Fruit fly (Drosophila melanogaster): Measurements from ENCODE around the gene CG11322.
A peak's percentile ranks its signal among the peaks of the same experiment; 100 is the strongest.

CG11322 gene

dm6 chr2L:6787973-6788368 lies 28.5 kb upstream of the CG11322 start (continued):
- peak; percentile 29; the same call in 1 of the 2 replicates for TF ChIP-seq Oaz (GFP tag; IDR thresholded peaks at IDR 0.05)
- TF ChIP-seq CG15514 (GFP tag; optimal IDR thresholded peaks at IDR 0.05): no peak
- TF ChIP-seq hkb (optimal IDR thresholded peaks at IDR 0.05): no peak
- peak; percentile 48; the same call in 1 of the 2 replicates for TF ChIP-seq hkb (GFP tag; IDR thresholded peaks at IDR 0.05)
- no peak for TF ChIP-seq CG8944 (GFP tag; optimal IDR thresholded peaks at IDR 0.05)
- TF ChIP-seq kay (GFP tag; optimal IDR thresholded peaks at IDR 0.05): no peak
- no peak for TF ChIP-seq tup (GFP tag; optimal IDR thresholded peaks at IDR 0.05)
- peak; percentile 32 for TF ChIP-seq CG12071 (GFP tag; optimal IDR thresholded peaks at IDR 0.05)
- no peak for TF ChIP-seq CG16863 (GFP tag; optimal IDR thresholded peaks at IDR 0.05)
- peak; percentile 11; the same call in 1 of the 2 replicates for TF ChIP-seq sim (GFP tag; IDR thresholded peaks at IDR 0.05)
- no peak for TF ChIP-seq abd-A (tag; optimal IDR thresholded peaks at IDR 0.05)
- no peak for TF ChIP-seq CG7745 (tag; optimal IDR thresholded peaks at IDR 0.05)
- peak; percentile 30 for TF ChIP-seq CG15011 (GFP tag; optimal IDR thresholded peaks at IDR 0.05)
- TF ChIP-seq knrl (GFP tag; IDR thresholded peaks at IDR 0.05; ENCODE audit: partially characterized antibody): no peak
- TF ChIP-seq CG9437 (GFP tag; optimal IDR thresholded peaks at IDR 0.05): peak; percentile 20
- TF ChIP-seq CG4854 (GFP tag; optimal IDR thresholded peaks at IDR 0.05): peak; percentile 63
- TF ChIP-seq CG10274 (GFP tag; optimal IDR thresholded peaks at IDR 0.05): no peak
- TF ChIP-seq E2f1 (GFP tag; IDR thresholded peaks at IDR 0.05): peak; percentile 56
- peak; percentile 15; the same call in 1 of the 2 replicates for TF ChIP-seq sens-2 (GFP tag; IDR thresholded peaks at IDR 0.05)
- TF ChIP-seq cg (GFP tag; optimal IDR thresholded peaks at IDR 0.05): no peak
- TF ChIP-seq CG8281 (tag; optimal IDR thresholded peaks at IDR 0.05): no peak
- peak; percentile 44 for TF ChIP-seq CG6654 (GFP tag; optimal IDR thresholded peaks at IDR 0.05)
- peak; percentile 81 for TF ChIP-seq gem (tag; optimal IDR thresholded peaks at IDR 0.05)
- TF ChIP-seq CG10462 (GFP tag; optimal IDR thresholded peaks at IDR 0.05): peak; percentile 5
- TF ChIP-seq CG31388 (GFP tag; optimal IDR thresholded peaks at IDR 0.05): no peak
- TF ChIP-seq CG17912 (GFP tag; optimal IDR thresholded peaks at IDR 0.05): no peak
- TF ChIP-seq sens (GFP tag): peak; percentile 83
- TF ChIP-seq CG4617 (GFP tag; optimal IDR thresholded peaks at IDR 0.05; ENCODE audit: borderline replicate concordance): no peak
- no peak for TF ChIP-seq Fer1 (GFP tag; optimal IDR thresholded peaks at IDR 0.05)
- peak; percentile 56 for TF ChIP-seq luna (GFP tag; optimal IDR thresholded peaks at IDR 0.05)
- TF ChIP-seq D (optimal IDR thresholded peaks at IDR 0.05): no peak
- peak; percentile 64 for TF ChIP-seq D (GFP tag; optimal IDR thresholded peaks at IDR 0.05)
- TF ChIP-seq cad (GFP tag; optimal IDR thresholded peaks at IDR 0.05): no peak
- no peak for TF ChIP-seq CG30020 (tag; optimal IDR thresholded peaks at IDR 0.05)
- no peak for TF ChIP-seq Ravus (GFP tag; IDR thresholded peaks at IDR 0.05)
- no peak for TF ChIP-seq toy (GFP tag; IDR thresholded peaks at IDR 0.05)
- peak; percentile 61 for TF ChIP-seq grau (tag; optimal IDR thresholded peaks at IDR 0.05)
- peak; percentile 33 for TF ChIP-seq Six4 (GFP tag; optimal IDR thresholded peaks at IDR 0.05)
- TF ChIP-seq CG2712 (tag; optimal IDR thresholded peaks at IDR 0.05): peak; percentile 71
- no peak for TF ChIP-seq sug (tag; optimal IDR thresholded peaks at IDR 0.05)
- no peak for TF ChIP-seq CG11093 (GFP tag; IDR thresholded peaks at IDR 0.05)
- peak; percentile 49; the same call in 1 of the 2 replicates for TF ChIP-seq ranshi (GFP tag; IDR thresholded peaks at IDR 0.05)
- TF ChIP-seq chinmo (GFP tag; IDR thresholded peaks at IDR 0.05; ENCODE audit: partially characterized antibody): no peak
- peak; percentile 36 for TF ChIP-seq fd3F (GFP tag; optimal IDR thresholded peaks at IDR 0.05)
- TF ChIP-seq mirr (GFP tag; optimal IDR thresholded peaks at IDR 0.05): no peak
- TF ChIP-seq CG3847 (GFP tag; IDR thresholded peaks at IDR 0.05): 0 out of 2 replicates have a peak, but pooled peaks have one; percentile 5
- no peak for TF ChIP-seq Trl (optimal IDR thresholded peaks at IDR 0.05)
- peak; percentile 42 for TF ChIP-seq Trl (GFP tag; optimal IDR thresholded peaks at IDR 0.05)
- no peak for TF ChIP-seq br (optimal IDR thresholded peaks at IDR 0.05)
- TF ChIP-seq dm (GFP tag; optimal IDR thresholded peaks at IDR 0.05): peak; percentile 13
- no peak for TF ChIP-seq chn (GFP tag; optimal IDR thresholded peaks at IDR 0.05)
- TF ChIP-seq Doc3 (GFP tag; IDR thresholded peaks at IDR 0.05; ENCODE audit: partially characterized antibody): no peak
- TF ChIP-seq chm (GFP tag; IDR thresholded peaks at IDR 0.05): no peak; the same call in 1 of the 2 replicates

Data from whole organism, embryonic.